Worm (Caenorhabditis elegans) whole organism, young adult: ENCODE data around the gene col-123.

Experiments used
- F22D6.2 ChIP-seq: sonication (generic microtip); optimal IDR thresholded peaks from 2 replicates; lab custom pipeline; 2016; ENCODE audit warnings: mild to moderate bottlenecking, missing genetic modification characterization, missing compliant biosample characterization
- F33H1.4 ChIP-seq: fragments of 200-800 bp; sonication (Bioruptor generic); IDR thresholded peaks from 2 replicates; pipeline ENCODE4 v1.3.6; 2022; ENCODE audit warnings: missing genetic modification reagents, missing genetic modification characterization, missing compliant biosample characterization
- F57C9.4 ChIP-seq: sonication (generic microtip); optimal IDR thresholded peaks from 2 replicates; lab custom pipeline; 2017; ENCODE audit warnings: mild to moderate bottlenecking, missing genetic modification characterization, missing compliant biosample characterization
- T26A5.8 ChIP-seq: sonication (generic microtip); optimal IDR thresholded peaks from 2 replicates; lab custom pipeline; 2016; ENCODE audit warnings: missing genetic modification characterization, missing compliant biosample characterization
- ZK185.1 ChIP-seq: sonication (generic microtip); optimal IDR thresholded peaks from 2 replicates; lab custom pipeline; 2016; ENCODE audit warnings: mild to moderate bottlenecking, missing genetic modification characterization, missing compliant biosample characterization; ENCODE audit not compliant: poor library complexity, severe bottlenecking
- ama-1 ChIP-seq, 3 experiments: fragments of 150-350 bp in 1 of 3; sonication (generic microtip) in 2 of 3; optimal IDR thresholded peaks; 2 replicates each; lab custom pipeline; 2014 to 2018; ENCODE audit warnings: missing biosample characterization in 2 of 3, missing genetic modification characterization in 2 of 3, missing genetic modification reagents in 2 of 3
- attf-6 ChIP-seq: fragments of 200-800 bp; sonication (Bioruptor generic); IDR thresholded peaks from 2 replicates; pipeline ENCODE4 v1.3.6; 2022; ENCODE audit warnings: missing genetic modification reagents, missing genetic modification characterization, missing compliant biosample characterization
- ekl-4 ChIP-seq: fragments of 200-800 bp; sonication (Bioruptor generic); IDR thresholded peaks from 2 replicates; pipeline ENCODE4 v1.3.6; 2022; ENCODE audit warnings: missing genetic modification reagents, missing genetic modification characterization, missing compliant biosample characterization
- him-1 ChIP-seq: sonication (generic microtip); optimal IDR thresholded peaks from 2 replicates; lab custom pipeline; 2016; ENCODE audit warnings: missing genotype, missing genetic modification reagents, missing genetic modification characterization, missing compliant biosample characterization
- hrde-1 ChIP-seq: sonication (generic microtip); optimal IDR thresholded peaks from 2 replicates; lab custom pipeline; 2016; ENCODE audit warnings: missing genetic modification characterization, mild to moderate bottlenecking, missing compliant biosample characterization, moderate library complexity, missing genotype, missing genetic modification reagents, borderline replicate concordance
- lin-26 ChIP-seq: fragments of 200-800 bp; sonication (Bioruptor generic); IDR thresholded peaks from 2 replicates; pipeline ENCODE4 v1.3.6; 2022; ENCODE audit warnings: missing genetic modification reagents, missing genetic modification characterization, missing compliant biosample characterization
- nfya-1 ChIP-seq: sonication (generic microtip); optimal IDR thresholded peaks from 2 replicates; lab custom pipeline; 2017; ENCODE audit warnings: antibody characterized with exemption, missing compliant biosample characterization, missing genetic modification characterization, borderline replicate concordance; ENCODE audit not compliant: insufficient read depth
- ztf-28 ChIP-seq: fragments of 200-800 bp; sonication (Bioruptor generic); IDR thresholded peaks from 2 replicates; pipeline ENCODE4 v1.3.6; 2022; ENCODE audit warnings: missing genetic modification reagents, missing genetic modification characterization, missing compliant biosample characterization

- TF ChIP-seq lin-26 (no peak), ZK185.1 (no peak), T26A5.8 (tag; lab: Kevin White, UChicago) (no peak), ama-1 (optimal IDR thresholded peaks at IDR 0.05; lab: Kevin White, UChicago) (no peak), ama-1 (GFP tag; optimal IDR thresholded peaks at IDR 0.05; lab: Kevin White, UChicago) (no peak), hrde-1 (tag; lab: Kevin White, UChicago) (no peak), him-1 (tag; lab: Kevin White, UChicago) (no peak), attf-6 (no peak), F33H1.4 (GFP tag; lab: Robert Waterston, UW) (no peak), F22D6.2 (tag; lab: Kevin White, UChicago) (no peak), ztf-28 (GFP tag; lab: Robert Waterston, UW) (no peak), F57C9.4 (tag; lab: Kevin White, UChicago) (no peak), nfya-1 (tag; lab: Kevin White, UChicago) (no peak), ekl-4 (no peak)
Measured at ce11 chrIV:9857952-9858488, 36.3 kb downstream of the col-123 start, which contains the start of gene npp-1.
